Worm (Caenorhabditis elegans): ENCODE measurements around the gene nhr-91.

DNA sequence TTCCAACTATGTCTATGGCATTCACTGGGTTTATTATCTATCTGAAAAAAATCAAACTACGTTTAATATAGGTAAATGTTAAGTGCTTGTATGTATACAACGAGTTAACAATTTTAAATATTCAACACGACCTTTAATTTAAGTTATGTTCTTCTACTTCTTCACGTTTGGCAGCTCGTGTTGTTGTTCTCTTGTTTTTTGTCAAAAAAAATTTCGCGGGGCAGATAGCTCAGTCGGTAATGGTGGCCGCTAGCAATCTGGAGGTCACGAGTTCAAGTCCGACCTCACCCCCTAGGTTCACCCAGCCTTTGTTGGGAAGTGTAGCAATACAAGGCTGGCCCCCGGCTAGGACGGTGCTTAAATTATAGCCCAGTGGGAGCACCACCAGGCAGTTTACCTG is 43.7 kb downstream of the nhr-91 start:
- TF ChIP-seq dao-5 (tag; optimal IDR thresholded peaks at IDR 0.05) (no peak), him-1 (tag; optimal IDR thresholded peaks at IDR 0.05) (no peak), W03F9.2 (tag; optimal IDR thresholded peaks at IDR 0.05) (no peak)

Data from whole organism, L4/young adult.